Fruit fly (Drosophila melanogaster): ENCODE data around the gene Rad9.

DNA sequence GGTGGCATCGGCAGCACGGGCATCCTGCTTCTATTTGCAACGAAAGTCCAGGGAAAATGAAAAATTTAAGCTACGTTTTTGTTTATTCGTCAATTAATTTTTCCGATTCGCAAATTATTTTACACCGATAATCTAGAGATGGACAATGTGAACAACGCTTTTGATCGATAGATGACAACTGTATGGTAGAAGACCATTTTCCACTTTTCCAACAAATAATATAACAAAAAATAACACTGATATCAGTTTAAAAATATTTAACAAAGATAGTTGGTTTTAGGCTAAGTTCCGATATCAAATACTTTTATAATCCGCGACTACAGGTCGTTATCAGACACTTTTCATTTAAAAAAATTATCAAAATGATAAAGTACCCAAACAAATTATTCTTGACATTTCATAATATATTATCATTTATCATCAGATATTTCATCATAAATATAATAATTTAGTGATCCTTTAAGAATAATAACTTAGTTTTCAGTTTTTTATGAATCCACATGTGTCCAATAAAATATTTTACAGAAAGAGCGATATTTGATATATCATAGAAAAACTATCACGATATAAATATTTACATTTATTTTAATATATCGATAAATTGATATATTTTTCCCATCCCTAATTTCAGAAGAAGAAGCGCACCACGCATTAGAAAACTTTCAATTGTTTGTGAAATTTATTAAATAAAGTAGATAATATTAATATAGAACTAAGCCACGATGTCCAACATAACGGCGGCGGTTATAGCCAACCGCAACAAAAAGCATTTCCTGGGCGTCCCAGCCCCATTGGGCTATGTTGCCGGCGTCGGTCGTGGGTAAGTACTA lies 32.6 kb upstream of the Rad9 start, which contains the start of the genes CSN1b and Prp6:
- TF ChIP-seq h (GFP tag; optimal IDR thresholded peaks at IDR 0.05) (no peak), lola (GFP tag; optimal IDR thresholded peaks at IDR 0.05) (no peak), pan (optimal IDR thresholded peaks at IDR 0.05) (no peak), Mio (GFP tag; optimal IDR thresholded peaks at IDR 0.05) (no peak), psq (GFP tag; optimal IDR thresholded peaks at IDR 0.05) (peak; percentile 7)
